Fruit fly (Drosophila melanogaster) whole organism: ENCODE results near the gene Lipt2.

ENCODE experiments used
- CG8478 ChIP-seq: fragments of >200 bp; optimal IDR thresholded peaks from 2 replicates; lab custom pipeline; 2018; ENCODE audit warnings: inconsistent platforms
- Dll ChIP-seq: fragments of >200 bp; optimal IDR thresholded peaks from 2 replicates; lab custom pipeline; 2017
- EcR ChIP-seq, 2 experiments: fragments of >200 bp; optimal IDR thresholded peaks; 2 replicates each; lab custom pipeline; 2017; ENCODE audit warnings: missing biosample characterization in 2 of 2, missing genetic modification characterization in 2 of 2, missing genetic modification reagents in 2 of 2
- pan ChIP-seq: fragments of >200 bp; optimal IDR thresholded peaks from 2 replicates; lab custom pipeline; 2017
- psq ChIP-seq: fragments of >200 bp; optimal IDR thresholded peaks from 2 replicates; lab custom pipeline; 2017
- usp ChIP-seq: fragments of >200 bp; optimal IDR thresholded peaks from 2 replicates; lab custom pipeline; 2017; ENCODE audit warnings: missing biosample characterization, missing genetic modification characterization, mixed read lengths

Gene Lipt2

DNA sequence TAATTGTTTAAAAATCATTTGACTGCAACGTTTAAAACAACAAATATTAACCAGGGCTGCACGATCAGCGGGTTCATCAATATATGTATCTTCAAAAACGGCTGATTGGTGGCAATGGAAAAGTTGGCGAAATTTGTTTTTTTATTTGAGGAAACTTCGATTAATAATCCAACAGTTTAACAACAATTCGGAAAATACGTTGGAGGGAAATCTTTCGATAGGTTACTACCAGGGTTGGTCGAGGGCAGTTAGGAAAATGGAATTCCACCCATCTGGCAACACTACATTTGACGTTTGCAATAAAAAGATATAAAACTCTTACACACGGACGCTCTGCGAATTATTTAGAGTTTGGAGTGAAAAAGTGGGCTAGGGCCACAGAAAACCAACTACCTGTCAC is at the start of gene Lipt2, which contains the start of gene CG14650:
Lipt2 (minus strand) TSS at position 217 of the 400 bp plus-strand sequence.
CG14650 (plus strand) TSS at position 275 of the 400 bp plus-strand sequence.
- TF ChIP-seq EcR (GFP tag; optimal IDR thresholded peaks at IDR 0.05; lab: Kevin White, UChicago) (no peak), psq (no peak), CG8478 (lab: Kevin White, UChicago) (no peak), Dll (lab: Kevin White, UChicago) (no peak), pan (no peak), usp (GFP tag; lab: Kevin White, UChicago) (no peak)

- TF ChIP-seq pan (no peak), usp (GFP tag; lab: Kevin White, UChicago) (no peak), psq (no peak), CG8478 (lab: Kevin White, UChicago) (no peak), Dll (lab: Kevin White, UChicago) (no peak), EcR (GFP tag; optimal IDR thresholded peaks at IDR 0.05; lab: Kevin White, UChicago) (no peak)
These were observed 47.9 kb upstream of the Lipt2 start, which contains the start of gene Fip1 for dm6 chr3R:4484999-4485398. Fip1 (plus strand) TSS chr3R:4485008.

DNA sequence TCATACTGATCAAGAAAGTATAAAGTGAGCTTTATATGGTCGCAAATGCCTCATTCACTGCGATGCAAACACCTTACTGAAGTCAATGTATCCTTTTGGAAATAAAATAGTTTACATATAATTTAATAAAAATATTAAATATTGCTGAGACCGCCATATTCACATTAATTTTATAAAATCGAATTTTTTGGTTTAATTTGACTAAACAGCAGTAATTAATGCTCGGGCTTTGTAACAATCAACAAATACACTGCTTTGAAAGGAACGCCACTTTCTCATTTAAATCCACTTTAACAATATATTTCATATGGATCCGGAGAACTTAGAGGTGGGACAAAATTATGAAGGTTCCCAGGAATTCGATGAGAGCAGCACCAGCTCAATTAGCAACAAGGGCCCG is 43.4 kb upstream of the Lipt2 start, which contains the start of gene sac:
sac (plus strand) TSS at position 301 of the 400 bp plus-strand sequence.
- TF ChIP-seq usp (GFP tag; lab: Kevin White, UChicago) (no peak), pan (no peak)

DNA sequence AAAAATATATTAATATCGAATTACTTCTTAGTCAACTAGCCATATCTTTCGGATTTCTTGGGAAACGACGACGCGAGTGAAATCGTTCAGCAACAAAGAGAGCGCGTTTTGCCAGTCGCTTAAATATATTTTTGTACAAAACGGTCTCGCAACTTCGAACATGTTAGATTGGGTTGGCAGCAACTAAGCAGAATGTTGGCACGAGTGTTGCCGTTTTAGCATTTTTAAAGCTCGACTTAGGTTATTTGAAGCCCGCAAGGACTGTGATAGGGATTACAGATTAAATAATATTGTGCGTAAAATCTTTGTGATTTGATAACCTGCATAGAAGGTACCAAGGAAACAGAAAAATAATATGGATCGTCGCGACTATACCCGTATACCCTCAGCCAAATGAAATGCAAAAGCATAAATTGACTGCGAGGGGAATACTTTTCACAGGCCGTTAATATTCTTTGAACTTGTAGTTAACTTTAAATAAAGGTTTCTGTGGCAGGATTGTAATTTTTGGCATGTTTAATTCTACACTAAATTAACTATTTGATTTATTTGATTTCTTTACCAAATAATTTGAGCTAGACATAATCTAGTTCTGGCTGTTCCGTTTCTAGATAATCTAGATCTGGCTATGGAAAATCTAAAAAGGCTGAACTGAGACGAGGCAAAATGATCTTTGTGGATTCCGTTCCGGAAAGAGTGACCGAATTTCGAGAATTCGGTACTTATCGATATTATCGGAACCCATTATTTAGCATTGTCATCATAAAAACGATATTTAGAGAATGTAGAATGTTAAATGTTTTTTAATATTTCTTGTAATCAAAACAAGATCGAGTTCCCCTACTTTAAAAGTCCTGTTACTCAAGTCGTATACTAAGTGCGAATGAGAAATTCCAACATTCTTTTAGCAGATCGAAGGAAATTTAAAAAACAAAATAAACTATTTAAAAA is 42.2 kb upstream of the Lipt2 start, which contains the start of gene CG31523:
CG31523 (minus strand) TSS at position 170 of the 951 bp plus-strand sequence.
- no peak for TF ChIP-seq Dll (lab: Kevin White, UChicago)
- no peak for TF ChIP-seq pan
- TF ChIP-seq CG8478 (lab: Kevin White, UChicago), result no peak
- TF ChIP-seq EcR (GFP tag; optimal IDR thresholded peaks at IDR 0.05; lab: Kevin White, UChicago), result no peak
- no peak for TF ChIP-seq usp (GFP tag; lab: Kevin White, UChicago)
- TF ChIP-seq psq, result no peak

- TF ChIP-seq pan (no peak), psq (no peak), Dll (lab: Kevin White, UChicago) (peak; percentile 81)
These were observed 41.3 kb upstream of the Lipt2 start for dm6 chr3R:4478220-4479037.

DNA sequence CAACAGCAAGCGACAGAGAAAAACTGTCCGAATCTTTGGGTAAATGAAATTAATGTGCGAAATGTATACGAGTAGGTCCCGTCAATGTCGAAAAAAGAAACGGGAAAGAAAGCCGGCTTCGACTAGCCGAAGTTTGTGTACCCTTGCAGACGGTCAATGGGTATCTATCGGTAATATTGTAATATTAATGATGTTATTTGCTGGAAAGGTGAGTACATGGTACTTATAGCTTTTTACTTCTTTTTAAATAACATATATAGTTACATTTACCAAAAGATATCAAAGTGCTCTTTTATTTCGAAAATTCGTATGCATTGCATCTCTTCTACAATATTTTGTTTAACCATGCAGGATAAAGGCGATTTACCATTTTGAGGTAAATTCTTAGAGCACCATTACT is 38.9 kb upstream of the Lipt2 start:
- TF ChIP-seq CG8478 (lab: Kevin White, UChicago) (no peak), psq (no peak), pan (no peak)

- TF ChIP-seq usp (GFP tag; lab: Kevin White, UChicago) (no peak), pan (no peak), Dll (lab: Kevin White, UChicago) (no peak), CG8478 (lab: Kevin White, UChicago) (no peak), psq (no peak), EcR (GFP tag; optimal IDR thresholded peaks at IDR 0.05; lab: Kevin White, UChicago) (no peak)
These were observed 38.2 kb upstream of the Lipt2 start for dm6 chr3R:4475378-4475777.

DNA sequence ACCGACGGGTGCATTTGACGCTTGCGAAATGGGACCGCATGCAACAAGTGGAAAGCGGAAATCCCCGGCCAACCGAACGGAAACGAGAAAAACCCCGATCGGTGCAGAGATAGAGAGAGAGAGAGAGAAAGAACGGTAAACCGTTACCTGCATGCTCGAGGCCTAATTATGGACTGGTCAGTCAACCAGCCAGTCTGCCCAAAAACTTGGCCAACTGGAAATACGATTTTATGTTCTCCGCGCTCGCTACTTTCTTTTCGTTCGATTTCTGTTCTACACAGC is 35.5 kb upstream of the Lipt2 start:
- TF ChIP-seq EcR (GFP tag; optimal IDR thresholded peaks at IDR 0.05; lab: Kevin White, UChicago) (peak in 1 of 2 experiments; percentile 0), pan (no peak)

- TF ChIP-seq psq, result no peak
- no peak for TF ChIP-seq EcR (GFP tag; optimal IDR thresholded peaks at IDR 0.05; lab: Kevin White, UChicago)
- no peak for TF ChIP-seq Dll (lab: Kevin White, UChicago)
- TF ChIP-seq pan, result no peak
- TF ChIP-seq usp (GFP tag; lab: Kevin White, UChicago), result no peak
- no peak for TF ChIP-seq CG8478 (lab: Kevin White, UChicago)
These were observed 34.9 kb upstream of the Lipt2 start for dm6 chr3R:4471846-4472693.

DNA sequence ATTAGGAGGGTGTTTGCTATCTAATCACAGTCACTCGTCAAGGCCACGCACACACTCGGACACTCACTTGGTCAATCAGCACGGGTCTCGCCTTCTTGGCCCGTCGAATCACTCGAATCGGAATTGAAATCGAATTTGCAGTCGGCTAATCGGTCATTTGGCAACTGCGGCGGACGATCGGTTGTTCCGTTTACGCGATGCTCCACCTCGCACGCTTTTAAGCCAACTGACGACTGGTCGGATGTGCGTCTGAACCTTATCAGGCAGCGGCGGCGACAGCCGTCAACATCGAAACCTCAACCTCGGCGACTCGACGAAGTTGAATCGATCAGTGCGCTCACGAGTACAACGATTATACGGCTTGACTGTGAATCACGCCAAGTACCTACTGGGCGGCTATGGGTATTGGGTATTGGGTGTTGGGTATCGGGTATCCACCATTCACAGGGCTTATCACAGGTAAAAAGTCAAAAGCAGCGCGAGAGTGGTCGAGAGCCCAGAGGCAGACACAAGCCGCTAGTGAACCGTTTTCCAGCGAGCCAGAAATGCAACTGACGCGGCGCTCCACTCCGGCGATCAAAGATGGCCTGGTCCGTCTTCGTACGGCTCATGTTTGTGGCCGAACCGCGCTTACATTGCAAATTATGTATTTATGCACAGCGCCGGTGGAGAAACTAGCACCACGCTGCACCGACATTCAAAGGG is 34.1 kb upstream of the Lipt2 start:
- TF ChIP-seq CG8478 (lab: Kevin White, UChicago), result no peak
- no peak for TF ChIP-seq psq
- TF ChIP-seq EcR (GFP tag; optimal IDR thresholded peaks at IDR 0.05; lab: Kevin White, UChicago), result no peak
- no peak for TF ChIP-seq pan
- no peak for TF ChIP-seq Dll (lab: Kevin White, UChicago)
- TF ChIP-seq usp (GFP tag; lab: Kevin White, UChicago), result no peak

DNA sequence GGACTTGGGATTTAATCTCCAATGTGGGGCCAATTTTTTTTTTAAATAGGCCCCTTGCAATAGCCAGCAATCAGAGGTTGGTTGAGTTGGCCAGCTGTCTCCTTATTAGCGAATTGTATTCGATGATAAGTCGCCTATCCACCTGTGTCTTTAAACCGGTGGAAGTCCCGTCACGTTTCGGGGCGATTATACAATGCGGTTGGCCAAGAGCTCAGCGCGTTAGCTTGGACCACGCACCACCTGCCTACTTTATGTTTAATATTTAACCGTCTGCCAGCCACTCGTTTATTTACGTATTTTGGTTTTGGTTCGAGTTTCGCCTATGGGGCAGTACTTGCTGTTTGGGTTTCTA is 33.5 kb upstream of the Lipt2 start:
- no peak for TF ChIP-seq pan
- no peak for TF ChIP-seq usp (GFP tag; lab: Kevin White, UChicago)
- TF ChIP-seq psq, result no peak
- TF ChIP-seq EcR (GFP tag; optimal IDR thresholded peaks at IDR 0.05; lab: Kevin White, UChicago), result no peak
